Fruit fly (Drosophila melanogaster) whole organism, embryonic: ENCODE data around the gene Lsd-1.
A peak's percentile ranks its signal among the peaks of the same experiment; 100 is the strongest.

Experiments used
- Atf-2 ChIP-seq: fragments of 200-800 bp; sonication (Bioruptor generic); optimal IDR thresholded peaks from 2 replicates; lab custom pipeline; 2016; ENCODE audit warnings: missing biosample characterization, missing genetic modification characterization
- CG11247 ChIP-seq: fragments of 200-800 bp; sonication (Bioruptor generic); IDR thresholded peaks from 2 replicates; pipeline ENCODE4 v1.3.6; 2022; ENCODE audit warnings: missing biosample characterization, missing genetic modification characterization
- CG12236 ChIP-seq: fragments of 200-800 bp; sonication (Bioruptor generic); optimal IDR thresholded peaks from 2 replicates; lab custom pipeline; 2016; ENCODE audit warnings: missing biosample characterization, missing genetic modification characterization
- CG12769 ChIP-seq: fragments of 200-800 bp; sonication (Bioruptor generic); optimal IDR thresholded peaks from 2 replicates; lab custom pipeline; 2019; ENCODE audit warnings: missing biosample characterization, mild to moderate bottlenecking, missing genetic modification characterization, moderate library complexity
- CG13123 ChIP-seq: fragments of 200-800 bp; sonication (Bioruptor generic); optimal IDR thresholded peaks from 2 replicates; lab custom pipeline; 2016; ENCODE audit warnings: missing biosample characterization, missing genetic modification characterization
- CG13624 ChIP-seq: fragments of 200-800 bp; sonication (Bioruptor generic); optimal IDR thresholded peaks from 2 replicates; lab custom pipeline; 2016; ENCODE audit warnings: missing biosample characterization, missing genetic modification characterization
- CG1529 ChIP-seq: fragments of 200-800 bp; sonication (Bioruptor generic); optimal IDR thresholded peaks from 3 replicates; lab custom pipeline; 2018; ENCODE audit warnings: missing biosample characterization, missing genetic modification characterization
- CG16815 ChIP-seq: fragments of 200-800 bp; sonication (Bioruptor generic); optimal IDR thresholded peaks from 3 replicates; lab custom pipeline; 2017; ENCODE audit warnings: missing biosample characterization, mild to moderate bottlenecking, missing genetic modification characterization
- CG17328 ChIP-seq: fragments of 200-800 bp; sonication (Bioruptor generic); IDR thresholded peaks from 2 replicates; pipeline ENCODE4 v1.3.6; 2022; ENCODE audit warnings: missing biosample characterization, missing genetic modification characterization
- CG18476 ChIP-seq: fragments of 200-800 bp; sonication (Bioruptor generic); optimal IDR thresholded peaks from 2 replicates; lab custom pipeline; 2016; ENCODE audit warnings: missing biosample characterization, mild to moderate bottlenecking, missing genetic modification characterization
- CG2129 ChIP-seq: fragments of 200-800 bp; sonication (Bioruptor generic); IDR thresholded peaks from 2 replicates; pipeline ENCODE4 v1.3.6; 2022; ENCODE audit warnings: missing biosample characterization, missing genetic modification characterization; ENCODE audit not compliant: partially characterized antibody
- CG30020 ChIP-seq: fragments of 200-800 bp; optimal IDR thresholded peaks from 2 replicates; lab custom pipeline; 2019; ENCODE audit warnings: missing biosample characterization, mild to moderate bottlenecking, missing genetic modification characterization, moderate library complexity
- CG32767 ChIP-seq: fragments of 200-800 bp; sonication (Bioruptor generic); IDR thresholded peaks from 2 replicates; pipeline ENCODE4 v1.3.6; 2022; ENCODE audit warnings: missing biosample characterization, missing genetic modification characterization
- CG4282 ChIP-seq: fragments of 200-800 bp; sonication (Bioruptor generic); optimal IDR thresholded peaks from 2 replicates; lab custom pipeline; 2016; ENCODE audit warnings: missing biosample characterization, missing genetic modification characterization
- CG4617 ChIP-seq: fragments of 200-800 bp; sonication (Bioruptor generic); optimal IDR thresholded peaks from 3 replicates; lab custom pipeline; 2016; ENCODE audit warnings: missing biosample characterization, missing genetic modification characterization, borderline replicate concordance
- CG8089 ChIP-seq: fragments of 200-800 bp; sonication (Bioruptor generic); optimal IDR thresholded peaks from 3 replicates; lab custom pipeline; 2016; ENCODE audit warnings: missing biosample characterization, missing genetic modification characterization
- CG8924 ChIP-seq: fragments of 200-800 bp; optimal IDR thresholded peaks from 3 replicates; lab custom pipeline; 2019; ENCODE audit warnings: missing biosample characterization, mild to moderate bottlenecking, missing genetic modification characterization, moderate library complexity
- CG9215 ChIP-seq: fragments of 200-800 bp; sonication (Bioruptor generic); IDR thresholded peaks from 2 replicates; pipeline ENCODE4 v1.3.6; 2022; ENCODE audit warnings: missing biosample characterization, missing genetic modification characterization
- CG9437 ChIP-seq: fragments of 200-800 bp; sonication (Bioruptor generic); optimal IDR thresholded peaks from 2 replicates; lab custom pipeline; 2018; ENCODE audit warnings: missing biosample characterization, mild to moderate bottlenecking, missing genetic modification characterization
- Dek ChIP-seq: fragments of 200-800 bp; sonication (Bioruptor generic); optimal IDR thresholded peaks from 3 replicates; lab custom pipeline; 2019; ENCODE audit warnings: missing biosample characterization, mild to moderate bottlenecking, missing genetic modification characterization, moderate library complexity
- Fer2 ChIP-seq: fragments of 200-800 bp; sonication (Bioruptor generic); optimal IDR thresholded peaks from 2 replicates; lab custom pipeline; 2018; ENCODE audit warnings: missing biosample characterization, mild to moderate bottlenecking, missing genetic modification characterization, moderate library complexity
- HLH4C ChIP-seq: fragments of 200-800 bp; sonication (Bioruptor generic); IDR thresholded peaks from 3 replicates; pipeline ENCODE4 v1.3.6; 2022; ENCODE audit warnings: missing biosample characterization, missing genetic modification characterization; ENCODE audit not compliant: partially characterized antibody
- HLH54F ChIP-seq: fragments of 200-800 bp; sonication (Bioruptor generic); optimal IDR thresholded peaks from 3 replicates; lab custom pipeline; 2016; ENCODE audit warnings: missing biosample characterization, missing genetic modification characterization
- Hr78 ChIP-seq, 2 experiments: fragments of 200-800 bp in 1 of 2; fragments of >200 bp in 1 of 2; sonication (Bioruptor generic) in 1 of 2; optimal IDR thresholded peaks; 2 replicates each; lab custom pipeline; 2017 to 2019; ENCODE audit warnings: missing biosample characterization in 2 of 2, missing genetic modification characterization in 2 of 2, mild to moderate bottlenecking in 1 of 2, moderate library complexity in 1 of 2
- Jarid2 ChIP-seq: fragments of 200-800 bp; sonication (Bioruptor generic); optimal IDR thresholded peaks from 3 replicates; lab custom pipeline; 2017; ENCODE audit warnings: mild to moderate bottlenecking, missing biosample characterization, missing genetic modification reagents, missing genetic modification characterization
- Myb ChIP-seq: fragments of 200-800 bp; sonication (Bioruptor generic); optimal IDR thresholded peaks from 2 replicates; lab custom pipeline; 2016; ENCODE audit warnings: missing biosample characterization, missing genetic modification characterization
- NFAT ChIP-seq: fragments of 200-800 bp; sonication (Bioruptor generic); IDR thresholded peaks from 2 replicates; pipeline ENCODE4 v1.3.6; 2022; ENCODE audit warnings: missing biosample characterization, missing genetic modification characterization
- NfI ChIP-seq: fragments of 200-800 bp; sonication (Bioruptor generic); optimal IDR thresholded peaks from 3 replicates; lab custom pipeline; 2018; ENCODE audit warnings: missing biosample characterization, mild to moderate bottlenecking, missing genetic modification characterization, moderate library complexity
- Six4 ChIP-seq: fragments of 200-800 bp; sonication (Bioruptor generic); optimal IDR thresholded peaks from 2 replicates; lab custom pipeline; 2016; ENCODE audit warnings: missing biosample characterization, missing genetic modification characterization
- Sox102F ChIP-seq: fragments of 200-800 bp; sonication (Bioruptor generic); optimal IDR thresholded peaks from 2 replicates; lab custom pipeline; 2018; ENCODE audit warnings: missing biosample characterization, mild to moderate bottlenecking, missing genetic modification characterization, moderate library complexity
- Sry-δ ChIP-seq: fragments of 200-800 bp; sonication (Bioruptor generic); optimal IDR thresholded peaks from 2 replicates; lab custom pipeline; 2016; ENCODE audit warnings: missing biosample characterization, missing genetic modification characterization
- TFAM ChIP-seq: fragments of 200-800 bp; sonication (Bioruptor generic); optimal IDR thresholded peaks from 2 replicates; lab custom pipeline; 2017; ENCODE audit warnings: missing biosample characterization, missing genetic modification characterization, inconsistent platforms
- Xbp1 ChIP-seq: fragments of 200-800 bp; sonication (Bioruptor generic); optimal IDR thresholded peaks from 3 replicates; lab custom pipeline; 2016; ENCODE audit warnings: missing biosample characterization, mild to moderate bottlenecking, missing genetic modification characterization
- cas ChIP-seq: fragments of 200-800 bp; sonication (Bioruptor generic); IDR thresholded peaks from 2 replicates; pipeline ENCODE4 v1.3.6; 2022; ENCODE audit warnings: missing biosample characterization, missing genetic modification characterization
- chm ChIP-seq: fragments of 200-800 bp; sonication (Bioruptor generic); IDR thresholded peaks from 2 replicates; pipeline ENCODE4 v1.3.6; 2022; ENCODE audit warnings: missing biosample characterization, missing genetic modification characterization
- corto ChIP-seq: fragments of 200-800 bp; sonication (Bioruptor generic); optimal IDR thresholded peaks from 2 replicates; lab custom pipeline; 2016; ENCODE audit warnings: missing biosample characterization, mild to moderate bottlenecking, missing genetic modification characterization, moderate library complexity
- danr ChIP-seq: fragments of 200-800 bp; sonication (Bioruptor generic); IDR thresholded peaks from 2 replicates; pipeline ENCODE4 v1.3.6; 2022; ENCODE audit warnings: missing biosample characterization, missing genetic modification characterization
- h ChIP-seq: fragments of >200 bp; optimal IDR thresholded peaks from 2 replicates; lab custom pipeline; 2017
- hb ChIP-seq: fragments of 200-800 bp; sonication (Bioruptor generic); IDR thresholded peaks from 3 replicates; pipeline ENCODE4 v1.3.6; 2022; ENCODE audit warnings: missing biosample characterization, missing genetic modification characterization; ENCODE audit not compliant: partially characterized antibody
- jing ChIP-seq: fragments of 200-800 bp; sonication (Bioruptor generic); optimal IDR thresholded peaks from 2 replicates; lab custom pipeline; 2018; ENCODE audit warnings: missing biosample characterization, mild to moderate bottlenecking, missing genetic modification characterization
- nerfin-2 ChIP-seq: fragments of 200-800 bp; sonication (Bioruptor generic); IDR thresholded peaks from 2 replicates; pipeline ENCODE4 v1.3.6; 2022; ENCODE audit warnings: missing biosample characterization, missing genetic modification characterization; ENCODE audit not compliant: partially characterized antibody
- p53 ChIP-seq: fragments of 200-800 bp; sonication (Bioruptor generic); optimal IDR thresholded peaks from 2 replicates; lab custom pipeline; 2016; ENCODE audit warnings: missing biosample characterization, missing genetic modification characterization
- pho ChIP-seq: fragments of 200-800 bp; sonication (Bioruptor generic); optimal IDR thresholded peaks from 2 replicates; lab custom pipeline; 2016; ENCODE audit warnings: missing biosample characterization, missing genetic modification characterization
- pzg ChIP-seq: fragments of 200-800 bp; sonication (Bioruptor generic); optimal IDR thresholded peaks from 3 replicates; lab custom pipeline; 2018; ENCODE audit warnings: missing biosample characterization, mild to moderate bottlenecking, missing genetic modification characterization, moderate library complexity
- rib ChIP-seq: fragments of 200-800 bp; sonication (Bioruptor generic); IDR thresholded peaks from 2 replicates; pipeline ENCODE4 v1.3.6; 2022; ENCODE audit warnings: missing biosample characterization, missing genetic modification characterization
- row ChIP-seq: fragments of 200-800 bp; sonication (Bioruptor generic); IDR thresholded peaks from 3 replicates; pipeline ENCODE4 v1.3.6; 2022; ENCODE audit warnings: missing biosample characterization, missing genetic modification characterization
- sna ChIP-seq: fragments of 200-800 bp; sonication (Bioruptor generic); IDR thresholded peaks from 2 replicates; pipeline ENCODE4 v1.3.6; 2022; ENCODE audit warnings: missing biosample characterization, missing genetic modification characterization; ENCODE audit not compliant: partially characterized antibody
- unc-4 ChIP-seq: fragments of 200-800 bp; sonication (Bioruptor generic); IDR thresholded peaks from 2 replicates; pipeline ENCODE4 v1.3.6; 2022; ENCODE audit warnings: missing biosample characterization, missing genetic modification characterization; ENCODE audit not compliant: partially characterized antibody
- vnd ChIP-seq: fragments of 200-800 bp; sonication (Bioruptor generic); IDR thresholded peaks from 3 replicates; pipeline ENCODE4 v1.3.6; 2022; ENCODE audit warnings: missing biosample characterization, missing genetic modification characterization; ENCODE audit not compliant: partially characterized antibody
- zfh2 ChIP-seq: fragments of 200-800 bp; sonication (Bioruptor generic); optimal IDR thresholded peaks from 2 replicates; lab custom pipeline; 2016; ENCODE audit warnings: missing biosample characterization, missing genetic modification characterization

The Lsd-1 gene

dm6 chr3R:23781466-23781935 is 17.8 kb downstream of the Lsd-1 start, which contains the start of the genes Nup98-96 and mbc (continued):
- TF ChIP-seq unc-4 (GFP tag; lab: Robert Waterston, UW) (no peak), Sry-δ (GFP tag; lab: Kevin White, UChicago) (peak; percentile 78), NFAT (GFP tag; lab: Robert Waterston, UW) (peak; percentile 67), CG12769 (peak; percentile 86), CG8089 (GFP tag; lab: Kevin White, UChicago) (peak; percentile 87), vnd (GFP tag; lab: Robert Waterston, UW) (no peak), cas (peak; percentile 66; the same call in 1 of the 2 replicates), Hr78 (GFP tag; optimal IDR thresholded peaks at IDR 0.05; lab: Kevin White, UChicago) (no peak), CG13123 (peak; percentile 34), CG11247 (peak; percentile 79), CG9437 (GFP tag; lab: Kevin White, UChicago) (peak; percentile 67), Jarid2 (GFP tag; lab: Kevin White, UChicago) (peak; percentile 97), Xbp1 (GFP tag; lab: Kevin White, UChicago) (peak; percentile 93), Fer2 (peak; percentile 62), nerfin-2 (GFP tag; lab: Robert Waterston, UW) (peak; percentile 43; the same call in 1 of the 2 replicates), h (lab: Kevin White, UChicago) (no peak), p53 (GFP tag; lab: Kevin White, UChicago) (peak; percentile 91), HLH4C (GFP tag; lab: Robert Waterston, UW) (peak; percentile 54; the same call in 2 of the 3 replicates), CG8924 (tag; lab: Kevin White, UChicago) (peak; percentile 83), CG9215 (GFP tag; lab: Robert Waterston, UW) (peak; percentile 90), CG32767 (GFP tag; lab: Robert Waterston, UW) (peak; percentile 57; the same call in 1 of the 2 replicates), rib (peak; percentile 63), corto (GFP tag; lab: Kevin White, UChicago) (no peak), chm (GFP tag; lab: Robert Waterston, UW) (peak; percentile 86), CG13624 (GFP tag; lab: Kevin White, UChicago) (peak; percentile 94), hb (no peak), pho (GFP tag; lab: Kevin White, UChicago) (peak; percentile 95), CG17328 (peak; percentile 84), sna (GFP tag; lab: Robert Waterston, UW) (no peak), CG2129 (GFP tag; lab: Robert Waterston, UW) (no peak), CG1529 (GFP tag; lab: Kevin White, UChicago) (peak; percentile 64), Dek (tag; lab: Kevin White, UChicago) (peak; percentile 82), jing (GFP tag; lab: Kevin White, UChicago) (peak; percentile 71), NfI (GFP tag; lab: Kevin White, UChicago) (peak; percentile 79), row (GFP tag; lab: Robert Waterston, UW) (peak; percentile 98), Atf-2 (GFP tag; lab: Kevin White, UChicago) (peak; percentile 87), Six4 (GFP tag; lab: Kevin White, UChicago) (peak; percentile 67), pzg (GFP tag; lab: Kevin White, UChicago) (peak; percentile 94), CG18476 (GFP tag; lab: Kevin White, UChicago) (peak; percentile 86), CG4617 (GFP tag; lab: Kevin White, UChicago) (peak; percentile 95), zfh2 (GFP tag; lab: Kevin White, UChicago) (peak; percentile 94), TFAM (GFP tag; lab: Kevin White, UChicago) (peak; percentile 50), danr (peak; percentile 73; the same call in 1 of the 2 replicates), Myb (GFP tag; lab: Kevin White, UChicago) (peak; percentile 79), CG4282 (peak; percentile 59), CG30020 (peak; percentile 94), CG16815 (GFP tag; lab: Kevin White, UChicago) (peak; percentile 87), HLH54F (peak; percentile 95), Sox102F (GFP tag; lab: Kevin White, UChicago) (peak; percentile 83), CG12236 (peak; percentile 84)
